Worm (Caenorhabditis elegans) whole organism, L3 larva: ENCODE results near the gene F20G2.6.

Experiments
- R02D3.7 ChIP-seq: fragments of 150-350 bp; optimal IDR thresholded peaks from 2 replicates; lab custom pipeline; 2014; ENCODE audit warnings: missing biosample characterization, missing genetic modification characterization
- ZK546.5 ChIP-seq: sonication (generic microtip); optimal IDR thresholded peaks from 2 replicates; lab custom pipeline; 2017; ENCODE audit warnings: missing biosample characterization, missing genetic modification characterization
- aly-2 ChIP-seq: fragments of 150-350 bp; optimal IDR thresholded peaks from 2 replicates; lab custom pipeline; 2014; ENCODE audit warnings: missing biosample characterization, missing genetic modification characterization
- ama-1 ChIP-seq: fragments of 150-350 bp; optimal IDR thresholded peaks from 2 replicates; lab custom pipeline; 2018
- ceh-16 ChIP-seq: sonication (generic microtip); optimal IDR thresholded peaks from 2 replicates; lab custom pipeline; 2017; ENCODE audit warnings: missing biosample characterization, missing genetic modification characterization
- ceh-28 ChIP-seq: fragments of 150-350 bp; optimal IDR thresholded peaks from 2 replicates; lab custom pipeline; 2014; ENCODE audit warnings: missing biosample characterization, missing genetic modification reagents, missing genetic modification characterization
- ceh-9 ChIP-seq: sonication (generic microtip); optimal IDR thresholded peaks from 2 replicates; lab custom pipeline; 2018; ENCODE audit warnings: missing biosample characterization, missing genetic modification characterization
- daf-12 ChIP-seq: fragments of 150-350 bp; optimal IDR thresholded peaks from 2 replicates; lab custom pipeline; 2014; ENCODE audit warnings: missing biosample characterization, missing genetic modification reagents, missing genetic modification characterization
- egl-5 ChIP-seq: fragments of 150-350 bp; optimal IDR thresholded peaks from 2 replicates; lab custom pipeline; 2017; ENCODE audit warnings: missing biosample characterization, missing genetic modification reagents, missing genetic modification characterization, inconsistent platforms
- elt-1 ChIP-seq: fragments of 150-350 bp; optimal IDR thresholded peaks from 2 replicates; lab custom pipeline; 2014; ENCODE audit warnings: missing biosample characterization, missing genetic modification characterization
- elt-2 ChIP-seq: sonication (generic microtip); optimal IDR thresholded peaks from 2 replicates; lab custom pipeline; 2016; ENCODE audit warnings: missing genetic modification reagents, mild to moderate bottlenecking, missing genetic modification characterization, missing compliant biosample characterization
- elt-3 ChIP-seq, 3 experiments: fragments of 150-350 bp in 1 of 3; sonication (generic microtip) in 2 of 3; optimal IDR thresholded peaks; 2 replicates in 2 of 3; 4 replicates in 1 of 3; lab custom pipeline; 2014 to 2017; ENCODE audit warnings: missing biosample characterization in 3 of 3, missing genetic modification characterization in 3 of 3
- eor-1 ChIP-seq, 2 experiments: fragments of 150-350 bp; optimal IDR thresholded peaks; 2 replicates each; lab custom pipeline; 2014 to 2018; ENCODE audit warnings: missing biosample characterization in 2 of 2, missing genetic modification characterization in 2 of 2
- fkh-2 ChIP-seq: fragments of 150-350 bp; optimal IDR thresholded peaks from 2 replicates; lab custom pipeline; 2014; ENCODE audit warnings: missing biosample characterization, missing genetic modification reagents, missing genetic modification characterization
- hmg-11 ChIP-seq: sonication (generic microtip); optimal IDR thresholded peaks from 2 replicates; lab custom pipeline; 2016; ENCODE audit warnings: missing genetic modification characterization, missing compliant biosample characterization
- jun-1 ChIP-seq: fragments of 150-350 bp; optimal IDR thresholded peaks from 2 replicates; lab custom pipeline; 2014; ENCODE audit warnings: missing biosample characterization, missing genetic modification reagents, missing genetic modification characterization
- lin-15B ChIP-seq: fragments of 150-350 bp; optimal IDR thresholded peaks from 2 replicates; lab custom pipeline; 2014; ENCODE audit warnings: missing biosample characterization, missing genetic modification characterization
- lin-39 ChIP-seq: fragments of 150-350 bp; optimal IDR thresholded peaks from 2 replicates; lab custom pipeline; 2018; ENCODE audit warnings: missing biosample characterization, missing genetic modification reagents, missing genetic modification characterization
- lsy-12 ChIP-seq: sonication (generic microtip); optimal IDR thresholded peaks from 2 replicates; lab custom pipeline; 2016; ENCODE audit warnings: mild to moderate bottlenecking, missing genetic modification characterization, missing compliant biosample characterization
- mml-1 ChIP-seq: fragments of 150-350 bp; sonication (generic microtip); optimal IDR thresholded peaks from 3 replicates; lab custom pipeline; 2014; ENCODE audit warnings: missing biosample characterization, missing genetic modification characterization
- nfya-1 ChIP-seq: sonication (generic microtip); optimal IDR thresholded peaks from 2 replicates; lab custom pipeline; 2017; ENCODE audit warnings: missing genetic modification characterization, mild to moderate bottlenecking, missing compliant biosample characterization, antibody characterized with exemption, moderate library complexity; ENCODE audit not compliant: insufficient read depth
- nhr-11 ChIP-seq: fragments of 150-350 bp; optimal IDR thresholded peaks from 2 replicates; lab custom pipeline; 2014; ENCODE audit warnings: missing biosample characterization, missing genetic modification characterization
- nhr-12 ChIP-seq: fragments of 150-350 bp; optimal IDR thresholded peaks from 2 replicates; lab custom pipeline; 2014; ENCODE audit warnings: missing biosample characterization, missing genetic modification characterization
- nhr-25 ChIP-seq: sonication (generic microtip); optimal IDR thresholded peaks from 2 replicates; lab custom pipeline; 2017; ENCODE audit warnings: missing biosample characterization, missing genetic modification characterization
- nhr-28 ChIP-seq: fragments of 150-350 bp; optimal IDR thresholded peaks from 2 replicates; lab custom pipeline; 2014; ENCODE audit warnings: missing biosample characterization, missing genetic modification characterization
- nhr-67 ChIP-seq: fragments of 150-350 bp; optimal IDR thresholded peaks from 2 replicates; lab custom pipeline; 2014; ENCODE audit warnings: missing biosample characterization, missing genetic modification characterization
- nhr-76 ChIP-seq: fragments of 150-350 bp; sonication (generic microtip); optimal IDR thresholded peaks from 5 replicates; lab custom pipeline; 2014; ENCODE audit warnings: missing biosample characterization, missing genetic modification characterization
- pha-4 ChIP-seq: fragments of 150-350 bp; optimal IDR thresholded peaks from 2 replicates; lab custom pipeline; 2014; ENCODE audit warnings: missing biosample characterization, missing genetic modification reagents, missing genetic modification characterization
- pqm-1 ChIP-seq: fragments of 150-350 bp; optimal IDR thresholded peaks from 2 replicates; lab custom pipeline; 2017; ENCODE audit warnings: missing biosample characterization, missing genetic modification characterization, inconsistent platforms
- skn-1 ChIP-seq: fragments of 150-350 bp; optimal IDR thresholded peaks from 2 replicates; lab custom pipeline; 2014; ENCODE audit warnings: missing biosample characterization, missing genetic modification characterization
- snpc-4 ChIP-seq: fragments of 150-350 bp; optimal IDR thresholded peaks from 2 replicates; lab custom pipeline; 2014; ENCODE audit warnings: missing biosample characterization, missing genetic modification characterization
- tbx-2 ChIP-seq: sonication (generic microtip); optimal IDR thresholded peaks from 2 replicates; lab custom pipeline; 2016; ENCODE audit warnings: mild to moderate bottlenecking, missing genetic modification characterization, missing compliant biosample characterization
- unc-39 ChIP-seq: sonication (generic microtip); optimal IDR thresholded peaks from 4 replicates; lab custom pipeline; 2017; ENCODE audit warnings: missing biosample characterization, missing genetic modification characterization
- unc-62 ChIP-seq: fragments of 150-350 bp; sonication (generic microtip); optimal IDR thresholded peaks from 4 replicates; lab custom pipeline; 2014; ENCODE audit warnings: missing biosample characterization, missing genetic modification reagents, missing genetic modification characterization
- ztf-11 ChIP-seq: fragments of 150-350 bp; optimal IDR thresholded peaks from 2 replicates; lab custom pipeline; 2014; ENCODE audit warnings: missing biosample characterization, missing genetic modification characterization
- ztf-4 ChIP-seq: fragments of 150-350 bp; optimal IDR thresholded peaks from 2 replicates; lab custom pipeline; 2014; ENCODE audit warnings: missing biosample characterization, missing genetic modification characterization

F20G2.6 gene

DNA sequence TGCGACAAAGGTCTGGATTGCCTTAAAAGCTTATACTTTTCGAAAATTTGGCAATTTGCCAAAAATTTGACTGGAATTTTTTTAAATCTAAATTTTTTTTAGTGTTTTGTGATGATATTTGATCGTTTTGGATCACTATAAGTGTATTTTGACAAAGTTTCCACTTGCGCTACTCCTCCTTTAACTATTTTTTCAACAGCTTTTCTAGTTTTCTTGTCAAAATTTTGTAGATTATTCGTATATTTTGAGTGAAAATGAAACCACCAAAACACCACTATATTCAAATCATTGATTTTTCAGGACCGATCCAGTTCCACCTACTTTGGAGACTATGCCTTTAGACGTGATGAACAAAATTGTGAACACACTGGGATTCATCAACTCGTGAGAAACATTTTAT lies 37.3 kb upstream of the F20G2.6 start, which contains the start of gene fbxa-181:
Gene fbxa-181, plus strand, starts transcription at position 301 of the 400 bp plus-strand sequence.
- TF ChIP-seq ZK546.5 = no peak
- no peak for TF ChIP-seq unc-39
- TF ChIP-seq daf-12 (tag; lab: Kevin White, UChicago) = no peak
- TF ChIP-seq jun-1 (tag; lab: Kevin White, UChicago) = no peak
- no peak for TF ChIP-seq egl-5 (tag; lab: Kevin White, UChicago)
- TF ChIP-seq ceh-28 (tag; lab: Kevin White, UChicago) = no peak
- TF ChIP-seq nhr-12 = no peak
- no peak for TF ChIP-seq R02D3.7 (tag; lab: Kevin White, UChicago)
- no peak for TF ChIP-seq ceh-16 (tag; lab: Kevin White, UChicago)
- no peak for TF ChIP-seq aly-2 (tag; lab: Kevin White, UChicago)
- no peak for TF ChIP-seq elt-1
- TF ChIP-seq lsy-12 (tag; lab: Kevin White, UChicago) = no peak
- TF ChIP-seq tbx-2 (tag; lab: Kevin White, UChicago) = no peak
- no peak for TF ChIP-seq ztf-4 (tag; lab: Kevin White, UChicago)
- TF ChIP-seq eor-1 (tag; optimal IDR thresholded peaks at IDR 0.05; lab: Kevin White, UChicago) = no peak
- no peak for TF ChIP-seq nhr-11 (tag; lab: Kevin White, UChicago)
- TF ChIP-seq fkh-2 (tag; lab: Kevin White, UChicago) = no peak
- no peak for TF ChIP-seq snpc-4

ce11 chrV:13730762-13731161 lies 32.1 kb upstream of the F20G2.6 start, which contains the start of gene dct-17:
dct-17 (minus strand) TSS chrV:13730784.
- no peak for TF ChIP-seq ama-1 (lab: Kevin White, UChicago)
- TF ChIP-seq elt-2 (tag; lab: Kevin White, UChicago) = peak; percentile 58
- TF ChIP-seq lsy-12 (tag; lab: Kevin White, UChicago) = no peak
- TF ChIP-seq pqm-1 (tag; lab: Kevin White, UChicago) = peak; percentile 35
- no peak for TF ChIP-seq elt-3 (tag; optimal IDR thresholded peaks at IDR 0.05; lab: Kevin White, UChicago)

DNA sequence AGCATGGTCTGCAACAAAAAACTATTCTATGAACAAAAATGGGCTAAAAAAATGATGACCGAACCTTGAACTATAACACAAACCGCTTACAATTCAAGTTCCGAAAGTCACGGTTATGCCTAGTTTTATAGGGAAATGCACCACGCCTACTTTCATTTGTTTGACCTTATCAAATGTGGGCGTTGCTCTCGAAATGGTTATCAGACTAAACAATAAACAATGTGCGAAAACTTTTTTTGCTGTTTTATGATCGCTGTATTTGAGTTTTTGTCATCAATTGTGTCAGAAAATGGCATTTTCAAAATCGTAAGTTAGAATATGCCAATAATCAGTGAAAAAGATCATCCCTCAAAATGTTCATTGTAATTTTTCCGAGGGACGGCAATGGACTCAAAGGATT lies 26.7 kb upstream of the F20G2.6 start, which contains the start of gene F35E12.6:
Gene F35E12.6, minus strand, starts transcription at position 101 of the 400 bp plus-strand sequence.
- TF ChIP-seq nhr-67 (tag; lab: Kevin White, UChicago) (no peak), ztf-4 (tag; lab: Kevin White, UChicago) (no peak), unc-39 (no peak), nhr-12 (no peak), eor-1 (tag; optimal IDR thresholded peaks at IDR 0.05; lab: Kevin White, UChicago) (no peak), elt-2 (tag; lab: Kevin White, UChicago) (peak; percentile 36)

ce11 chrV:13738374-13738773 lies 24.5 kb upstream of the F20G2.6 start, which contains the start of gene irg-5:
irg-5 (minus strand) TSS chrV:13738474.
- no peak for TF ChIP-seq lin-39 (tag; lab: Kevin White, UChicago)
- TF ChIP-seq jun-1 (tag; lab: Kevin White, UChicago) = no peak
- no peak for TF ChIP-seq R02D3.7 (tag; lab: Kevin White, UChicago)
- no peak for TF ChIP-seq skn-1 (tag; lab: Kevin White, UChicago)
- no peak for TF ChIP-seq pha-4
- no peak for TF ChIP-seq elt-2 (tag; lab: Kevin White, UChicago)

DNA sequence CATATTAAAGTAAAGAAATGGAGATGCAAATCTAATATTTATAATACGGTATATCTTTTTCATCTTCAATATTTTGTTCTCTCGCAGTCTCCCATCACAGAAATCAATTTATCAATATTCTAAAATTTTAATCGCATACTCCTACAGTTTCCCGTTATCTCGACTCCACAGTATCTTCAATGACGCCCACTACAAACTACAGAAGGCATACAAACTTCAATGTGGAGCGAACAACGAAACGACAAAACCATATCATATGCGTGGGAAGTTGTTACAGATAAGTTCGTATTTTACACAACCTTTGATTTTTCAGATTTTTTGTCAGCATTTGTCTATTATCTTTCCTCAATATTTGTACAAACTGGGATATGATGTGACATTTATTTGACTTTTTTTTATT lies 23.0 kb upstream of the F20G2.6 start:
- TF ChIP-seq pqm-1 (tag; lab: Kevin White, UChicago) (peak; percentile 80), elt-2 (tag; lab: Kevin White, UChicago) (peak; percentile 86), lin-15B (tag; lab: Kevin White, UChicago) (no peak)

ce11 chrV:13744901-13745300 lies 18.0 kb upstream of the F20G2.6 start, which contains the start of gene F35E12.9:
F35E12.9 (minus strand) TSS chrV:13745127.
- peak; percentile 61 for TF ChIP-seq pha-4
- TF ChIP-seq pqm-1 (tag; lab: Kevin White, UChicago) = peak; percentile 94
- no peak for TF ChIP-seq nhr-76 (tag; lab: Kevin White, UChicago)
- TF ChIP-seq daf-12 (tag; lab: Kevin White, UChicago) = no peak
- no peak for TF ChIP-seq nfya-1 (tag; lab: Kevin White, UChicago)
- TF ChIP-seq nhr-67 (tag; lab: Kevin White, UChicago) = no peak
- TF ChIP-seq unc-62 (GFP tag; lab: Kevin White, UChicago) = no peak
- TF ChIP-seq elt-2 (tag; lab: Kevin White, UChicago) = peak; percentile 95
- TF ChIP-seq ceh-9 (tag; lab: Kevin White, UChicago) = no peak
- no peak for TF ChIP-seq mml-1 (tag; lab: Kevin White, UChicago)
- TF ChIP-seq unc-39 = no peak
- TF ChIP-seq ztf-11 = no peak
- TF ChIP-seq eor-1 (tag; optimal IDR thresholded peaks at IDR 0.05; lab: Kevin White, UChicago) = no peak
- no peak for TF ChIP-seq hmg-11
- TF ChIP-seq nhr-25 (tag; lab: Kevin White, UChicago) = no peak
- TF ChIP-seq jun-1 (tag; lab: Kevin White, UChicago) = peak; percentile 49
- TF ChIP-seq nhr-28 (tag; lab: Kevin White, UChicago) = no peak
